Worm (Caenorhabditis elegans) whole organism, L4 larva: ENCODE measurements around the gene R07B1.9.

Source experiments
- Y75B8A.6 ChIP-seq: fragments of 200-800 bp; sonication (Bioruptor generic); IDR thresholded peaks from 2 replicates; pipeline ENCODE4 v1.3.6; 2022; ENCODE audit warnings: missing genetic modification reagents, missing genetic modification characterization, missing compliant biosample characterization
- ZK337.2 ChIP-seq: fragments of 200-800 bp; sonication (Bioruptor generic); IDR thresholded peaks from 2 replicates; pipeline ENCODE4 v1.3.6; 2022; ENCODE audit warnings: missing genetic modification reagents, missing genetic modification characterization, missing compliant biosample characterization
- ama-1 ChIP-seq: fragments of 150-350 bp; optimal IDR thresholded peaks from 2 replicates; lab custom pipeline; 2014; ENCODE audit warnings: inconsistent platforms, mixed read lengths
- cey-2 ChIP-seq: sonication (generic microtip); optimal IDR thresholded peaks from 3 replicates; lab custom pipeline; 2017; ENCODE audit warnings: missing genetic modification characterization, mild to moderate bottlenecking, missing compliant biosample characterization, antibody characterized with exemption, borderline replicate concordance; ENCODE audit not compliant: insufficient read depth
- daf-16 ChIP-seq, 3 experiments: sonication (generic microtip); optimal IDR thresholded peaks; 2 replicates each; lab custom pipeline; 2016 to 2017; ENCODE audit warnings: missing genetic modification characterization in 3 of 3, missing genetic modification reagents in 3 of 3, mild to moderate bottlenecking in 2 of 3, missing compliant biosample characterization in 2 of 3, missing biosample characterization in 1 of 3, moderate library complexity in 1 of 3
- daf-19 ChIP-seq: fragments of 200-800 bp; sonication (Bioruptor generic); conservative IDR thresholded peaks from 2 replicates; pipeline ENCODE4 v1.3.6; 2022; ENCODE audit warnings: missing genetic modification characterization, missing compliant biosample characterization
- dmd-6 ChIP-seq: fragments of 200-800 bp; sonication (Bioruptor generic); IDR thresholded peaks from 2 replicates; pipeline ENCODE4 v1.3.6; 2022; ENCODE audit warnings: missing genetic modification reagents, missing genetic modification characterization, missing compliant biosample characterization
- dmd-9 ChIP-seq: fragments of 200-800 bp; sonication (Bioruptor generic); IDR thresholded peaks from 2 replicates; pipeline ENCODE4 v1.3.6; 2022; ENCODE audit warnings: missing genetic modification reagents, missing genetic modification characterization, missing compliant biosample characterization
- duxl-1 ChIP-seq: sonication (generic microtip); optimal IDR thresholded peaks from 2 replicates; lab custom pipeline; 2016; ENCODE audit warnings: mild to moderate bottlenecking, missing genetic modification characterization, moderate library complexity, missing compliant biosample characterization; ENCODE audit not compliant: poor library complexity
- dve-1 ChIP-seq: sonication (generic microtip); optimal IDR thresholded peaks from 2 replicates; lab custom pipeline; 2017; ENCODE audit warnings: antibody characterized with exemption, mild to moderate bottlenecking, missing genetic modification characterization, missing compliant biosample characterization; ENCODE audit not compliant: insufficient read depth
- egl-27 ChIP-seq: sonication (generic microtip); optimal IDR thresholded peaks from 3 replicates; lab custom pipeline; 2017; ENCODE audit warnings: missing biosample characterization, missing genetic modification reagents, missing genetic modification characterization
- hlh-11 ChIP-seq: fragments of 200-800 bp; sonication (Bioruptor generic); optimal IDR thresholded peaks from 2 replicates; lab custom pipeline; 2018; ENCODE audit warnings: mild to moderate bottlenecking, missing genetic modification characterization, missing compliant biosample characterization
- hlh-30 ChIP-seq: sonication (generic microtip); optimal IDR thresholded peaks from 2 replicates; lab custom pipeline; 2017; ENCODE audit warnings: antibody characterized with exemption, mild to moderate bottlenecking, missing genetic modification characterization, missing compliant biosample characterization; ENCODE audit not compliant: insufficient read depth
- lim-7 ChIP-seq: fragments of 200-800 bp; sonication (Bioruptor generic); IDR thresholded peaks from 2 replicates; pipeline ENCODE4 v1.3.6; 2022; ENCODE audit warnings: missing genetic modification characterization, missing compliant biosample characterization
- lin-15B ChIP-seq: fragments of 150-350 bp; sonication (generic microtip); optimal IDR thresholded peaks from 3 replicates; lab custom pipeline; 2014; ENCODE audit warnings: missing biosample characterization, missing genetic modification characterization
- lin-38 ChIP-seq: fragments of 200-800 bp; sonication (Bioruptor generic); IDR thresholded peaks from 2 replicates; pipeline ENCODE4 v1.3.6; 2022; ENCODE audit warnings: missing genetic modification reagents, missing genetic modification characterization, missing compliant biosample characterization
- lir-3 ChIP-seq: sonication (generic microtip); optimal IDR thresholded peaks from 2 replicates; lab custom pipeline; 2016; ENCODE audit warnings: mild to moderate bottlenecking, missing genetic modification characterization, missing compliant biosample characterization
- madf-9 ChIP-seq: fragments of 200-800 bp; sonication (Bioruptor generic); conservative IDR thresholded peaks from 2 replicates; pipeline ENCODE4 v1.3.6; 2022; ENCODE audit warnings: missing genetic modification reagents, missing genetic modification characterization, missing compliant biosample characterization
- mdt-29 ChIP-seq: fragments of 200-800 bp; sonication (Bioruptor generic); IDR thresholded peaks from 2 replicates; pipeline ENCODE4 v1.3.6; 2022; ENCODE audit warnings: missing genetic modification reagents, missing genetic modification characterization, missing compliant biosample characterization
- mep-1 ChIP-seq: fragments of 150-350 bp; sonication (generic microtip); optimal IDR thresholded peaks from 3 replicates; lab custom pipeline; 2014; ENCODE audit warnings: missing biosample characterization, missing genetic modification characterization
- mxl-2 ChIP-seq: fragments of 200-800 bp; sonication (Bioruptor generic); conservative IDR thresholded peaks from 2 replicates; pipeline ENCODE4 v1.3.6; 2022; ENCODE audit warnings: missing genetic modification reagents, missing genetic modification characterization, missing compliant biosample characterization
- nhr-237 ChIP-seq: sonication (generic microtip); optimal IDR thresholded peaks from 2 replicates; lab custom pipeline; 2017; ENCODE audit warnings: missing biosample characterization, missing genetic modification characterization
- nhr-28 ChIP-seq: fragments of 150-350 bp; optimal IDR thresholded peaks from 2 replicates; lab custom pipeline; 2014; ENCODE audit warnings: missing biosample characterization, missing genetic modification characterization
- nhr-76 ChIP-seq: fragments of 150-350 bp; optimal IDR thresholded peaks from 2 replicates; lab custom pipeline; 2014; ENCODE audit warnings: missing biosample characterization, missing genetic modification characterization
- pha-4 ChIP-seq, 2 experiments: fragments of 150-350 bp in 1 of 2; fragments of 200-800 bp in 1 of 2; sonication (Bioruptor generic) in 1 of 2; IDR thresholded peaks in 1 of 2; optimal IDR thresholded peaks in 1 of 2; 2 replicates each; pipeline versions ENCODE4 v1.3.6 to Lab custom; 2014 to 2022; ENCODE audit warnings: missing genetic modification characterization in 2 of 2, missing genetic modification reagents in 2 of 2, missing biosample characterization in 1 of 2, missing compliant biosample characterization in 1 of 2
- php-3 ChIP-seq: fragments of 200-800 bp; sonication (Bioruptor generic); IDR thresholded peaks from 2 replicates; pipeline ENCODE4 v1.3.6; 2022; ENCODE audit warnings: missing genetic modification reagents, missing genetic modification characterization, missing compliant biosample characterization
- pqm-1 ChIP-seq: sonication (generic microtip); optimal IDR thresholded peaks from 2 replicates; lab custom pipeline; 2017; ENCODE audit warnings: missing biosample characterization, missing genetic modification characterization
- rbr-2 ChIP-seq: sonication (generic microtip); optimal IDR thresholded peaks from 2 replicates; lab custom pipeline; 2016; ENCODE audit warnings: missing genotype, missing genetic modification characterization, missing compliant biosample characterization
- snpc-4 ChIP-seq: fragments of 150-350 bp; optimal IDR thresholded peaks from 2 replicates; lab custom pipeline; 2014; ENCODE audit warnings: missing biosample characterization, missing genetic modification characterization
- spr-3 ChIP-seq: fragments of 200-800 bp; sonication (Bioruptor generic); optimal IDR thresholded peaks from 2 replicates; lab custom pipeline; 2018; ENCODE audit warnings: mild to moderate bottlenecking, missing genetic modification characterization, missing compliant biosample characterization
- unc-39 ChIP-seq: sonication (generic microtip); optimal IDR thresholded peaks from 2 replicates; lab custom pipeline; 2017; ENCODE audit warnings: missing biosample characterization, missing genetic modification characterization
- unc-62 ChIP-seq, 3 experiments: fragments of 150-350 bp in 1 of 3; sonication (generic microtip); optimal IDR thresholded peaks in 2 of 3; peaks in 1 of 3; 1 replicate in 1 of 3; 2 replicates in 2 of 3; lab custom pipeline; 2014 to 2017; ENCODE audit warnings: missing biosample characterization in 3 of 3, missing genetic modification characterization in 3 of 3, missing genetic modification reagents in 3 of 3, missing genotype in 1 of 3
- zfp-2 ChIP-seq: sonication (generic microtip); optimal IDR thresholded peaks from 2 replicates; lab custom pipeline; 2016; ENCODE audit warnings: mild to moderate bottlenecking, missing genetic modification characterization, missing compliant biosample characterization
- zip-11 ChIP-seq: fragments of 200-800 bp; sonication (Bioruptor generic); IDR thresholded peaks from 2 replicates; pipeline ENCODE4 v1.3.6; 2022; ENCODE audit warnings: missing genetic modification characterization, missing compliant biosample characterization

R07B1.9 gene

DNA sequence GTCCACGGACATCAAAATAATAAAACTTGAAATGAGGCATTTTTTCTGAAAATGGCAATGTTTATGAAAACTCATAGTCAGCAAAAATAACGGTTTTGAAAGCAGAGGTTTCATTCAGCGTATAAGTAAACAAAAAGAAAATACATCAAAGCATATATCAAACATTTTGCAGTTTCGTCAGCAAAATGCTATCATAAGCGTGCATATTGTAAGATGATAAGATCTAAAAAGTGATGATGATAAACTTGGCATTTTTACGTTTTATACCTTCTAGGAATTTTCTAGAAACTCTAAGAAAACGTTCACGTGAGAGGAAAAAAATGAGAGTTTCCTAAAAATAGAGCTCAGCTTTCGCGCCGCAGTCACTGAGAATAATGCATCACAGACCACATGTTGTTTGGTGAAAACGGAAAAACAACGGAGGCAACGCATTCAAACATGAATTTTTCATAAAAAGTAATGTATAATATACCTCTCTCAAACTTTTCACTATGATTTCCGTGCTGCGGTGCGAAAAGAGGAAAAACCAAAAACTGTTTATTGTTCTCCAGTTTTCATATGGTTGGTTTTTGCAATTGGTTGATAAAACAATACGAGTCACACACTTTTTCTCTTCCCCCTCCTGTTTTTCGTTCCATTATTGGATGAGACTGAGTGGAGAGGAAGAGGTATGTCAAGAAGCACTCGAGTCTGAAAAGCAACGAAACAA lies 14.1 kb upstream of the R07B1.9 start, which contains the start of the genes gst-36 and R07B1.5:
TSS of gene gst-36 (minus strand) at position 45 of the 709 bp plus-strand sequence.
TSS of gene R07B1.5 (plus strand) at position 665 of the 709 bp plus-strand sequence.
- no peak for TF ChIP-seq mep-1 (tag; lab: Kevin White, UChicago)
- no peak for TF ChIP-seq ama-1
- TF ChIP-seq nhr-28 = peak; percentile 52
- peak; percentile 15; the same call in 1 of the 2 replicates for TF ChIP-seq dmd-6 (GFP tag; lab: Robert Waterston, UW)
- TF ChIP-seq egl-27 (tag; lab: Kevin White, UChicago) = no peak
- peak; percentile 29; the same call in 1 of the 2 replicates for TF ChIP-seq php-3 (GFP tag; lab: Robert Waterston, UW)
- TF ChIP-seq daf-16 (GFP tag; optimal IDR thresholded peaks at IDR 0.05; lab: Kevin White, UChicago) = no peak
- peak; percentile 80 for TF ChIP-seq daf-16 (tag; optimal IDR thresholded peaks at IDR 0.05; lab: Kevin White, UChicago)
- no peak for TF ChIP-seq spr-3
- TF ChIP-seq zfp-2 (tag; lab: Kevin White, UChicago) = no peak
- no peak for TF ChIP-seq daf-19 (GFP tag; lab: Robert Waterston, UW)
- TF ChIP-seq hlh-11 (tag; lab: Kevin White, UChicago) = peak; percentile 45
- TF ChIP-seq pqm-1 = peak; percentile 7
- TF ChIP-seq lin-15B = no peak
- TF ChIP-seq mxl-2 = 0 out of 2 replicates have a peak, but pooled peaks have one; percentile 5
- TF ChIP-seq rbr-2 (tag; lab: Kevin White, UChicago) = no peak
- TF ChIP-seq duxl-1 = no peak
- peak; percentile 3 for TF ChIP-seq hlh-30 (tag; lab: Kevin White, UChicago)
- TF ChIP-seq zip-11 (GFP tag; lab: Robert Waterston, UW) = no peak
- peak; percentile 33 for TF ChIP-seq dve-1 (tag; lab: Kevin White, UChicago)
- TF ChIP-seq, all 104 proteins: peak for 9

DNA sequence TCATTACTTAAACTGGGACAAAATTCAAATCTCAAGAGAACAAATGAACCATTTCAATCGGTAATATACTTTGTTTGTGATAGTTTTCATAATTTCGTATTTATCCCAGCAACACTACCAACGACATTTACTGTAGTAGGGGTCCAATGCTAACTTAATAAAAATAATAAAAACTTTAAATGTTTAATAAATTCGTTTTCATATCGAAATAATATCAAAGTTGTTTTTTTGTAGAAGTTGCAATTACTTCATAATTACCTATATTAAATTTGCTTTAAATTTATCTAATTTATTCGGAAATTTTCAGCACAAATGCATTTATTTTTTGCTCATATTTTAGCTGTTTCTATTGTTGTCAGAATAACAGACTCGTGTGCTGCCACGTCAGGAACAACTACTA lies 10.9 kb upstream of the R07B1.9 start, which contains the start of gene R07B1.6:
TSS of gene R07B1.6 (plus strand) at position 301 of the 400 bp plus-strand sequence.
- TF ChIP-seq cey-2 (tag; lab: Kevin White, UChicago) (no peak), lir-3 (tag; lab: Kevin White, UChicago) (no peak), ZK337.2 (GFP tag; lab: Robert Waterston, UW) (no peak), mdt-29 (GFP tag; lab: Robert Waterston, UW) (no peak), egl-27 (tag; lab: Kevin White, UChicago) (no peak), unc-62 (GFP tag; optimal IDR thresholded peaks at IDR 0.05 in 1 of 2; lab: Kevin White, UChicago) (no peak), unc-62 (tag; optimal IDR thresholded peaks at IDR 0.05; lab: Kevin White, UChicago) (no peak)

DNA sequence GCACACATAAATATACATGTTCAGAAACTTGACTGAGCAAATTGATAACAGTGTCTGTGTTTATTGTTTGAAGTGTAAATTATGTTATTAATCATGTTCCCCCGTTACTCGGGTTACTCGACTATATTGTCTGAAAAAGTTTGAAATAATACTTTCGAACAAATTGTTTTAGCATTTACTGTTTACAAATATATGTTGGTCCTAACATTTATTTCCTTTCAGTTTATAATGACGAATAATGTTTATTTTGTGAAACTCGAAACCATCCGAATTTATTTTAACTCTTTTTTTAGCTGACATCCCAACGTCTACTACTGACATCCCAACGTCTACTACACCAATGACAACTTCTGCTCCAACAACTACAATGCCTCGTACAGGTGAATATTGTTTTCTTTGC lies 8.4 kb upstream of the R07B1.9 start, which contains the start of gene R07B1.7:
TSS of gene R07B1.7 (plus strand) at position 301 of the 400 bp plus-strand sequence.
- TF ChIP-seq spr-3 = no peak
- TF ChIP-seq nhr-237 (tag; lab: Kevin White, UChicago) = no peak
- TF ChIP-seq pha-4 (GFP tag; IDR thresholded peaks at IDR 0.05; lab: Robert Waterston, UW) = no peak
- no peak for TF ChIP-seq pha-4 (tag; optimal IDR thresholded peaks at IDR 0.05; lab: Kevin White, UChicago)
- TF ChIP-seq, all 104 proteins: peak for 0

DNA sequence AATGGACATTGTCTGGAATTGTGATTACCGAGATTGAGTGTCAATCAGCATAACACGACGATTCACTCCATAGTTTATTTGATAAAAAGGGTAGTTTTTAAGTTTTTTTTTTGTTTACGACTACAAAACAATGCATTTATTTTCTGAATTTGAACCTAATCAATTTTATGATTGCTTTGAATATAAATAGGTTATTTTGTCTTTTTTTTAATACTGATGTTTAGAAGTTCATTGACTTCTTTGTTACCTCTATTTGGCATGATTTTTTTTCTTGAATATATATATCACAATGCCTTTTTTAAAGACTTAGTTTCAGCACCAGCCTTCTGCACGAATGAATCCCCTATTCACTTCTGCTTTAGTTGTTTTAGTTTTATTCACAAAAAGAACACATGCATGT lies 7.7 kb upstream of the R07B1.9 start, which contains the start of gene R07B1.13:
TSS of gene R07B1.13 (plus strand) at position 301 of the 400 bp plus-strand sequence.
- TF ChIP-seq hlh-30 (tag; lab: Kevin White, UChicago) (no peak), nhr-76 (tag; lab: Kevin White, UChicago) (no peak)

DNA sequence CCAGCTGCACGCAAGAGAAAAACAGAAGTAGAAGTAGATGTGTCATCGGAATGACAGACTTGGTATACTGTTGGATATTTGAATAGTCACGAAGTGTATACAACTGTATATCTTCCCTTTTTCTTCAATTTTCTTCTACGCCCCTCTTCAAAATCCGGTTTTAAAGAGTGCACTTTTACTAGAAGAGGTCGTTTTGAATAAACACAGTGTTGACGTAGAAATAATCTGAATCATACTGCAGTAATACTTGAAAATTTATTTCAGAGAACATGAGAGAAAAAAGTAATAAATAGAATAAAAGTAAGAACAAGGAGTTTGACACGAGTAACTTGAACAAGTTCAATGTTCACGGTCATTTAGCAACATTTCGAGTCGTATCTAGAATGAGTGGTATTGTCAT lies 4.7 kb upstream of the R07B1.9 start, which contains the start of gene R07B1.8:
TSS of gene R07B1.8 (minus strand) at position 101 of the 400 bp plus-strand sequence.
- no peak for TF ChIP-seq egl-27 (tag; lab: Kevin White, UChicago)
- no peak for TF ChIP-seq snpc-4 (tag; lab: Kevin White, UChicago)
- no peak for TF ChIP-seq lim-7 (GFP tag; lab: Robert Waterston, UW)
- TF ChIP-seq madf-9 (GFP tag; lab: Robert Waterston, UW) = no peak
- TF ChIP-seq dmd-9 (GFP tag; lab: Robert Waterston, UW) = no peak
- no peak for TF ChIP-seq Y75B8A.6 (GFP tag; lab: Robert Waterston, UW)
- TF ChIP-seq php-3 (GFP tag; lab: Robert Waterston, UW) = no peak
- TF ChIP-seq mxl-2 = no peak
- TF ChIP-seq unc-39 (tag; lab: Kevin White, UChicago) = no peak
- TF ChIP-seq dmd-6 (GFP tag; lab: Robert Waterston, UW) = no peak
- no peak for TF ChIP-seq lin-38 (GFP tag; lab: Robert Waterston, UW)
- no peak for TF ChIP-seq lir-3 (tag; lab: Kevin White, UChicago)
